Worm (Caenorhabditis elegans): ENCODE data around the gene C50E10.1.

ce11 chrII:12339644-12340043 is 37.4 kb upstream of the C50E10.1 start, which contains the start of gene sop-2:
- no peak for TF ChIP-seq M03D4.4 (tag; optimal IDR thresholded peaks at IDR 0.05)
- no peak for TF ChIP-seq nhr-12 (tag; optimal IDR thresholded peaks at IDR 0.05)
- no peak for TF ChIP-seq zip-8 (tag; optimal IDR thresholded peaks at IDR 0.05)
- no peak for TF ChIP-seq ztf-11 (tag; optimal IDR thresholded peaks at IDR 0.05)
- no peak for TF ChIP-seq lsy-2 (tag; optimal IDR thresholded peaks at IDR 0.05)
- no peak for TF ChIP-seq unc-39 (tag; optimal IDR thresholded peaks at IDR 0.05)
- no peak for TF ChIP-seq elt-3 (tag; optimal IDR thresholded peaks at IDR 0.05)
